Fruit fly (Drosophila melanogaster) whole organism, embryonic: ENCODE data around the gene CG5938.

Experiments used
- BEAF-32 ChIP-seq: fragments of 200-800 bp; sonication (Bioruptor generic); optimal IDR thresholded peaks from 3 replicates; lab custom pipeline; 2017; ENCODE audit warnings: missing biosample characterization, missing genetic modification characterization, mild to moderate bottlenecking, moderate library complexity, missing genetic modification reagents
- CG10147 ChIP-seq: fragments of 200-800 bp; sonication (Bioruptor generic); optimal IDR thresholded peaks from 2 replicates; lab custom pipeline; 2019; ENCODE audit warnings: missing biosample characterization, mild to moderate bottlenecking, missing genetic modification characterization, moderate library complexity
- CG1024 ChIP-seq: fragments of 200-800 bp; sonication (Bioruptor generic); IDR thresholded peaks from 2 replicates; pipeline ENCODE4 v1.3.6; 2022; ENCODE audit warnings: missing biosample characterization, missing genetic modification characterization
- CG10274 ChIP-seq: fragments of 200-800 bp; sonication (Bioruptor generic); optimal IDR thresholded peaks from 3 replicates; lab custom pipeline; 2017; ENCODE audit warnings: missing biosample characterization, mild to moderate bottlenecking, missing genetic modification characterization
- CG11456 ChIP-seq: fragments of 200-800 bp; sonication (Bioruptor generic); IDR thresholded peaks from 3 replicates; pipeline ENCODE4 v1.3.6; 2022; ENCODE audit warnings: missing biosample characterization, missing genetic modification characterization
- CG11560 ChIP-seq: fragments of 200-800 bp; sonication (Bioruptor generic); IDR thresholded peaks from 3 replicates; pipeline ENCODE4 v1.3.6; 2022; ENCODE audit warnings: missing biosample characterization, missing genetic modification characterization
- CG12104 ChIP-seq: fragments of 200-800 bp; sonication (Bioruptor generic); optimal IDR thresholded peaks from 3 replicates; lab custom pipeline; 2016; ENCODE audit warnings: missing biosample characterization, missing genetic modification characterization
- CG13287 ChIP-seq: fragments of 200-800 bp; sonication (Bioruptor generic); IDR thresholded peaks from 2 replicates; pipeline ENCODE4 v1.3.6; 2022; ENCODE audit warnings: missing biosample characterization, missing genetic modification characterization; ENCODE audit not compliant: partially characterized antibody
- CG15479 ChIP-seq: fragments of 200-800 bp; sonication (Bioruptor generic); optimal IDR thresholded peaks from 3 replicates; lab custom pipeline; 2019; ENCODE audit warnings: missing biosample characterization, mild to moderate bottlenecking, missing genetic modification characterization, moderate library complexity
- CG15514 ChIP-seq: fragments of 200-800 bp; sonication (Bioruptor generic); optimal IDR thresholded peaks from 3 replicates; lab custom pipeline; 2017; ENCODE audit warnings: missing biosample characterization, missing genetic modification characterization, mild to moderate bottlenecking, moderate library complexity, missing genetic modification reagents
- CG16813 ChIP-seq: fragments of 200-800 bp; sonication (Bioruptor generic); IDR thresholded peaks from 3 replicates; pipeline ENCODE4 v1.3.6; 2022; ENCODE audit warnings: missing biosample characterization, missing genetic modification characterization; ENCODE audit not compliant: partially characterized antibody
- CG2678 ChIP-seq: fragments of 200-800 bp; sonication (Bioruptor generic); optimal IDR thresholded peaks from 3 replicates; lab custom pipeline; 2019; ENCODE audit warnings: missing biosample characterization, mild to moderate bottlenecking, missing genetic modification characterization, moderate library complexity
- CG2712 ChIP-seq: fragments of 200-800 bp; optimal IDR thresholded peaks from 3 replicates; lab custom pipeline; 2019; ENCODE audit warnings: missing biosample characterization, mild to moderate bottlenecking, missing genetic modification characterization, moderate library complexity
- CG3281 ChIP-seq: fragments of 200-800 bp; sonication (Bioruptor generic); optimal IDR thresholded peaks from 3 replicates; lab custom pipeline; 2017; ENCODE audit warnings: missing biosample characterization, mild to moderate bottlenecking, missing genetic modification characterization
- CG33557 ChIP-seq: fragments of 200-800 bp; sonication (Bioruptor generic); optimal IDR thresholded peaks from 2 replicates; lab custom pipeline; 2019; ENCODE audit warnings: missing biosample characterization, mild to moderate bottlenecking, missing genetic modification characterization, moderate library complexity
- CG7987 ChIP-seq: fragments of 200-800 bp; sonication (Bioruptor generic); optimal IDR thresholded peaks from 2 replicates; lab custom pipeline; 2018; ENCODE audit warnings: missing biosample characterization, mild to moderate bottlenecking, missing genetic modification characterization, moderate library complexity
- CkIIα-i1 ChIP-seq: fragments of 200-800 bp; sonication (Bioruptor generic); IDR thresholded peaks from 2 replicates; pipeline ENCODE4 v1.3.6; 2022; ENCODE audit warnings: missing biosample characterization, missing genetic modification characterization
- D19B ChIP-seq: fragments of 200-800 bp; sonication (Bioruptor generic); optimal IDR thresholded peaks from 2 replicates; lab custom pipeline; 2017; ENCODE audit warnings: missing biosample characterization, mild to moderate bottlenecking, missing genetic modification characterization
- Dek ChIP-seq: fragments of 200-800 bp; sonication (Bioruptor generic); optimal IDR thresholded peaks from 3 replicates; lab custom pipeline; 2019; ENCODE audit warnings: missing biosample characterization, mild to moderate bottlenecking, missing genetic modification characterization, moderate library complexity
- Drgx ChIP-seq: fragments of 200-800 bp; sonication (Bioruptor generic); IDR thresholded peaks from 2 replicates; pipeline ENCODE4 v1.3.6; 2022; ENCODE audit warnings: missing biosample characterization, missing genetic modification characterization
- Ets97D ChIP-seq: fragments of 200-800 bp; sonication (Bioruptor generic); optimal IDR thresholded peaks from 3 replicates; lab custom pipeline; 2016; ENCODE audit warnings: missing biosample characterization, missing genetic modification characterization
- Fer2 ChIP-seq: fragments of 200-800 bp; sonication (Bioruptor generic); optimal IDR thresholded peaks from 2 replicates; lab custom pipeline; 2018; ENCODE audit warnings: missing biosample characterization, mild to moderate bottlenecking, missing genetic modification characterization, moderate library complexity
- Hand ChIP-seq: fragments of 200-800 bp; sonication (Bioruptor generic); optimal IDR thresholded peaks from 2 replicates; lab custom pipeline; 2017; ENCODE audit warnings: mild to moderate bottlenecking, missing biosample characterization, missing genetic modification reagents, missing genetic modification characterization
- Jarid2 ChIP-seq: fragments of 200-800 bp; sonication (Bioruptor generic); optimal IDR thresholded peaks from 3 replicates; lab custom pipeline; 2017; ENCODE audit warnings: mild to moderate bottlenecking, missing biosample characterization, missing genetic modification reagents, missing genetic modification characterization
- Opbp ChIP-seq: fragments of 200-800 bp; sonication (Bioruptor generic); IDR thresholded peaks from 3 replicates; pipeline ENCODE4 v1.3.6; 2022; ENCODE audit warnings: missing biosample characterization, missing genetic modification characterization; ENCODE audit not compliant: partially characterized antibody
- Poxn ChIP-seq: fragments of 200-800 bp; sonication (Bioruptor generic); IDR thresholded peaks from 2 replicates; pipeline ENCODE4 v1.3.6; 2022; ENCODE audit warnings: missing biosample characterization, missing genetic modification characterization
- Scr ChIP-seq: fragments of 200-800 bp; sonication (Bioruptor generic); IDR thresholded peaks from 2 replicates; pipeline ENCODE4 v1.3.6; 2022; ENCODE audit warnings: missing biosample characterization, missing genetic modification characterization; ENCODE audit not compliant: partially characterized antibody
- Sry-δ ChIP-seq: fragments of 200-800 bp; sonication (Bioruptor generic); optimal IDR thresholded peaks from 2 replicates; lab custom pipeline; 2016; ENCODE audit warnings: missing biosample characterization, missing genetic modification characterization
- btn ChIP-seq: fragments of 200-800 bp; sonication (Bioruptor generic); optimal IDR thresholded peaks from 2 replicates; lab custom pipeline; 2016; ENCODE audit warnings: missing biosample characterization, missing genetic modification characterization
- cg ChIP-seq: fragments of 200-800 bp; sonication (Bioruptor generic); optimal IDR thresholded peaks from 3 replicates; lab custom pipeline; 2019; ENCODE audit warnings: missing biosample characterization, mild to moderate bottlenecking, missing genetic modification characterization, moderate library complexity
- dan ChIP-seq: fragments of 200-800 bp; sonication (Bioruptor generic); IDR thresholded peaks from 2 replicates; pipeline ENCODE4 v1.3.6; 2022; ENCODE audit warnings: missing biosample characterization, missing genetic modification characterization
- ems ChIP-seq: fragments of 200-800 bp; sonication (Bioruptor generic); optimal IDR thresholded peaks from 3 replicates; lab custom pipeline; 2016; ENCODE audit warnings: missing biosample characterization, missing genetic modification characterization
- gsb ChIP-seq: fragments of 200-800 bp; sonication (Bioruptor generic); IDR thresholded peaks from 2 replicates; pipeline ENCODE4 v1.3.6; 2022; ENCODE audit warnings: missing biosample characterization, missing genetic modification characterization
- h ChIP-seq: fragments of >200 bp; optimal IDR thresholded peaks from 2 replicates; lab custom pipeline; 2017
- hb ChIP-seq: fragments of 200-800 bp; sonication (Bioruptor generic); IDR thresholded peaks from 3 replicates; pipeline ENCODE4 v1.3.6; 2022; ENCODE audit warnings: missing biosample characterization, missing genetic modification characterization; ENCODE audit not compliant: partially characterized antibody
- hbn ChIP-seq: fragments of 200-800 bp; sonication (Bioruptor generic); IDR thresholded peaks from 2 replicates; pipeline ENCODE4 v1.3.6; 2022; ENCODE audit warnings: missing biosample characterization, missing genetic modification characterization; ENCODE audit not compliant: partially characterized antibody
- nom ChIP-seq: fragments of 200-800 bp; sonication (Bioruptor generic); optimal IDR thresholded peaks from 2 replicates; lab custom pipeline; 2017; ENCODE audit warnings: missing biosample characterization, missing genetic modification characterization, mild to moderate bottlenecking, moderate library complexity, missing genetic modification reagents
- otp ChIP-seq: fragments of 200-800 bp; sonication (Bioruptor generic); IDR thresholded peaks from 3 replicates; pipeline ENCODE4, ENCODE4 v1.3.6; 2022; ENCODE audit warnings: missing biosample characterization, missing genetic modification characterization
- phol ChIP-seq: fragments of 200-800 bp; sonication (Bioruptor generic); optimal IDR thresholded peaks from 3 replicates; lab custom pipeline; 2018; ENCODE audit warnings: missing biosample characterization, mild to moderate bottlenecking, missing genetic modification characterization, moderate library complexity
- pzg ChIP-seq: fragments of 200-800 bp; sonication (Bioruptor generic); optimal IDR thresholded peaks from 3 replicates; lab custom pipeline; 2018; ENCODE audit warnings: missing biosample characterization, mild to moderate bottlenecking, missing genetic modification characterization, moderate library complexity
- slbo ChIP-seq: fragments of 200-800 bp; sonication (Bioruptor generic); IDR thresholded peaks from 2 replicates; pipeline ENCODE4 v1.3.6; 2022; ENCODE audit warnings: missing biosample characterization, missing genetic modification characterization
- sna ChIP-seq: fragments of 200-800 bp; sonication (Bioruptor generic); IDR thresholded peaks from 2 replicates; pipeline ENCODE4 v1.3.6; 2022; ENCODE audit warnings: missing biosample characterization, missing genetic modification characterization; ENCODE audit not compliant: partially characterized antibody
- stc ChIP-seq: fragments of 200-800 bp; sonication (Bioruptor generic); IDR thresholded peaks from 2 replicates; pipeline ENCODE4 v1.3.6; 2022; ENCODE audit warnings: missing biosample characterization, missing genetic modification characterization
- tin ChIP-seq: fragments of 200-800 bp; sonication (Bioruptor generic); optimal IDR thresholded peaks from 3 replicates; lab custom pipeline; 2016; ENCODE audit warnings: missing biosample characterization, missing genetic modification characterization
- tll ChIP-seq, 2 experiments: fragments of 200-800 bp in 1 of 2; fragments of >200 bp in 1 of 2; sonication (Bioruptor generic) in 1 of 2; optimal IDR thresholded peaks; 2 replicates each; lab custom pipeline; 2017 to 2019; ENCODE audit warnings: missing biosample characterization in 2 of 2, missing genetic modification characterization in 2 of 2, mild to moderate bottlenecking in 1 of 2, moderate library complexity in 1 of 2
- toy ChIP-seq: fragments of 200-800 bp; sonication (Bioruptor generic); IDR thresholded peaks from 2 replicates; pipeline ENCODE4 v1.3.6; 2022; ENCODE audit warnings: missing biosample characterization, missing genetic modification characterization
- trem ChIP-seq: fragments of 200-800 bp; optimal IDR thresholded peaks from 3 replicates; lab custom pipeline; 2019; ENCODE audit warnings: missing biosample characterization, mild to moderate bottlenecking, missing genetic modification characterization, moderate library complexity

CG5938 gene

dm6 chr3R:27288202-27289135 lies 13.9 kb downstream of the CG5938 start, which contains the start of the genes bigmax and Hmu (continued):
- peak; percentile 17 for TF ChIP-seq Hand
- peak; percentile 69 for TF ChIP-seq CG10147 (GFP tag; lab: Kevin White, UChicago)
- TF ChIP-seq D19B (GFP tag; lab: Kevin White, UChicago), result peak; percentile 53
- TF ChIP-seq CG1024 (GFP tag; lab: Robert Waterston, UW), result peak; percentile 63; the same call in 1 of the 2 replicates
- TF ChIP-seq Dek (tag; lab: Kevin White, UChicago), result peak; percentile 78
- TF ChIP-seq CG11560, result peak; percentile 67; the same call in 2 of the 3 replicates
- peak; percentile 71; the same call in 1 of the 3 replicates for TF ChIP-seq otp (GFP tag; lab: Robert Waterston, UW)
- TF ChIP-seq CG13287 (GFP tag; lab: Robert Waterston, UW), result peak; percentile 98
- TF ChIP-seq Sry-δ, result peak; percentile 99
- TF ChIP-seq CkIIα-i1 (GFP tag; lab: Robert Waterston, UW), result no peak
- peak; percentile 96 for TF ChIP-seq Scr (GFP tag; lab: Robert Waterston, UW)
- TF ChIP-seq Jarid2, result peak; percentile 51
- peak; percentile 95 for TF ChIP-seq CG16813 (GFP tag; lab: Robert Waterston, UW)
- peak; percentile 52; the same call in 1 of the 2 replicates for TF ChIP-seq toy (GFP tag; lab: Robert Waterston, UW)
- peak; percentile 97 for TF ChIP-seq sna (GFP tag; lab: Robert Waterston, UW)
- peak; percentile 87 for TF ChIP-seq CG15514 (GFP tag; lab: Kevin White, UChicago)
- TF ChIP-seq hbn (GFP tag; lab: Robert Waterston, UW), result peak; percentile 94
- peak; percentile 66 for TF ChIP-seq Drgx (GFP tag; lab: Robert Waterston, UW)
- peak; percentile 13 for TF ChIP-seq nom (GFP tag; lab: Kevin White, UChicago)
- peak; percentile 92 for TF ChIP-seq slbo (GFP tag; lab: Robert Waterston, UW)
- peak; percentile 80 for TF ChIP-seq tin (GFP tag; lab: Kevin White, UChicago)
- peak; percentile 86 for TF ChIP-seq Ets97D (GFP tag; lab: Kevin White, UChicago)
- TF ChIP-seq pzg (GFP tag; lab: Kevin White, UChicago), result peak; percentile 96
- no peak for TF ChIP-seq Poxn (GFP tag; lab: Robert Waterston, UW)
- peak; percentile 86 for TF ChIP-seq CG11456 (GFP tag; lab: Robert Waterston, UW)
- TF ChIP-seq Opbp (GFP tag; lab: Robert Waterston, UW), result peak; percentile 86
- no peak for TF ChIP-seq dan (GFP tag; lab: Robert Waterston, UW)
- peak; percentile 84 for TF ChIP-seq ems
- peak; percentile 78 for TF ChIP-seq stc (GFP tag; lab: Robert Waterston, UW)
- TF ChIP-seq phol (tag; lab: Kevin White, UChicago), result peak; percentile 87
- TF ChIP-seq CG2712, result peak; percentile 86
- peak; percentile 91 for TF ChIP-seq CG7987
- peak; percentile 99 for TF ChIP-seq BEAF-32 (GFP tag; lab: Kevin White, UChicago)
- TF ChIP-seq trem (tag; lab: Kevin White, UChicago), result peak; percentile 91
- TF ChIP-seq btn, result no peak
- TF ChIP-seq h, result no peak
- TF ChIP-seq tll (GFP tag; optimal IDR thresholded peaks at IDR 0.05; lab: Kevin White, UChicago), result peak; percentile 86 to 90
- no peak for TF ChIP-seq CG15479 (GFP tag; lab: Kevin White, UChicago)
- TF ChIP-seq Fer2 (tag; lab: Kevin White, UChicago), result peak; percentile 71
- no peak for TF ChIP-seq CG10274 (GFP tag; lab: Kevin White, UChicago)
- peak; percentile 74 for TF ChIP-seq CG12104
- peak; percentile 50 for TF ChIP-seq CG33557 (GFP tag; lab: Kevin White, UChicago)
- TF ChIP-seq cg, result no peak
- TF ChIP-seq gsb (GFP tag; lab: Robert Waterston, UW), result 0 out of 2 replicates have a peak, but pooled peaks have one; percentile 48
- TF ChIP-seq CG3281 (GFP tag; lab: Kevin White, UChicago), result peak; percentile 71
- peak; percentile 85 for TF ChIP-seq hb (GFP tag; lab: Robert Waterston, UW)
- TF ChIP-seq CG2678 (tag; lab: Kevin White, UChicago), result peak; percentile 81
